Fruit fly (Drosophila melanogaster) whole organism, wandering third instar larva: ENCODE results near the gene Shmt.

ENCODE experiments used
- Abd-B ChIP-seq: fragments of >200 bp; optimal IDR thresholded peaks from 2 replicates; lab custom pipeline; 2017; ENCODE audit warnings: missing biosample characterization, missing genetic modification characterization
- CG32264 ChIP-seq: fragments of 200-800 bp; sonication (Bioruptor generic); optimal IDR thresholded peaks from 2 replicates; lab custom pipeline; 2016; ENCODE audit warnings: missing biosample characterization, missing genetic modification characterization
- CG9705 ChIP-seq: fragments of 200-800 bp; sonication (Bioruptor generic); optimal IDR thresholded peaks from 2 replicates; lab custom pipeline; 2018; ENCODE audit warnings: missing biosample characterization, mild to moderate bottlenecking, missing genetic modification characterization
- CrebA ChIP-seq: fragments of 200-800 bp; sonication (Bioruptor generic); optimal IDR thresholded peaks from 2 replicates; lab custom pipeline; 2016; ENCODE audit warnings: missing biosample characterization, mild to moderate bottlenecking, missing genetic modification characterization, borderline replicate concordance
- Dfd ChIP-seq: fragments of >200 bp; optimal IDR thresholded peaks from 2 replicates; lab custom pipeline; 2017; ENCODE audit warnings: missing biosample characterization, missing genetic modification characterization
- Dif ChIP-seq: fragments of 200-275, 200-300 bp; sonication (Bioruptor generic); optimal IDR thresholded peaks from 2 replicates; lab custom pipeline; 2018; ENCODE audit warnings: missing biosample characterization, missing genetic modification characterization; ENCODE audit not compliant: partially characterized antibody
- GATAd ChIP-seq: sonication (Bioruptor generic); optimal IDR thresholded peaks from 2 replicates; lab custom pipeline; 2016; ENCODE audit warnings: missing biosample characterization, missing genetic modification characterization
- HLH106 ChIP-seq: fragments of 200-800 bp; optimal IDR thresholded peaks from 3 replicates; lab custom pipeline; 2019; ENCODE audit warnings: missing biosample characterization, mild to moderate bottlenecking, missing genetic modification characterization, moderate library complexity
- Hnf4 ChIP-seq: fragments of 200-800 bp; sonication (Bioruptor generic); optimal IDR thresholded peaks from 2 replicates; lab custom pipeline; 2016; ENCODE audit warnings: missing biosample characterization, mild to moderate bottlenecking, missing genetic modification characterization
- Hr78 ChIP-seq: fragments of >200 bp; optimal IDR thresholded peaks from 2 replicates; lab custom pipeline; 2017; ENCODE audit warnings: missing biosample characterization, missing genetic modification characterization
- Hr83 ChIP-seq: fragments of 200-300 bp; sonication (Bioruptor generic); optimal IDR thresholded peaks from 2 replicates; lab custom pipeline; 2016; ENCODE audit warnings: missing biosample characterization, mild to moderate bottlenecking, missing genetic modification characterization, moderate library complexity; ENCODE audit not compliant: poor library complexity, severe bottlenecking
- Jra ChIP-seq: sonication (Bioruptor generic); optimal IDR thresholded peaks from 2 replicates; lab custom pipeline; 2016; ENCODE audit warnings: missing biosample characterization, missing genetic modification characterization
- Mio ChIP-seq: sonication (Bioruptor generic); optimal IDR thresholded peaks from 2 replicates; lab custom pipeline; 2016; ENCODE audit warnings: missing biosample characterization, missing genetic modification characterization
- Myc ChIP-seq: fragments of >200 bp; optimal IDR thresholded peaks from 2 replicates; lab custom pipeline; 2017
- N ChIP-seq: fragments of >200 bp; optimal IDR thresholded peaks from 2 replicates; lab custom pipeline; 2018; ENCODE audit warnings: missing biosample characterization, missing external identifiers, missing genetic modification characterization
- OdsH ChIP-seq: fragments of 200-800 bp; sonication (Bioruptor generic); optimal IDR thresholded peaks from 2 replicates; lab custom pipeline; 2016; ENCODE audit warnings: missing biosample characterization, mild to moderate bottlenecking, missing genetic modification characterization
- Rel ChIP-seq, 2 experiments: fragments of 200-800 bp; sonication (Bioruptor generic) in 1 of 2; optimal IDR thresholded peaks; 2 replicates in 1 of 2; 3 replicates in 1 of 2; lab custom pipeline; 2016 to 2019; ENCODE audit warnings: mild to moderate bottlenecking in 2 of 2, missing biosample characterization in 2 of 2, missing genetic modification characterization in 2 of 2, moderate library complexity in 1 of 2
- Sp1 ChIP-seq: fragments of 200-800 bp; sonication (Bioruptor generic); optimal IDR thresholded peaks from 3 replicates; lab custom pipeline; 2019; ENCODE audit warnings: missing biosample characterization, mild to moderate bottlenecking, missing genetic modification characterization, moderate library complexity
- Vsx2 ChIP-seq: fragments of 200-300, 225-300 bp; sonication (Bioruptor generic); optimal IDR thresholded peaks from 2 replicates; lab custom pipeline; 2018; ENCODE audit warnings: missing biosample characterization, missing genetic modification characterization; ENCODE audit not compliant: partially characterized antibody
- br ChIP-seq: fragments of 200-800 bp; sonication (Bioruptor generic); optimal IDR thresholded peaks from 2 replicates; lab custom pipeline; 2016; ENCODE audit warnings: missing biosample characterization, missing genetic modification characterization
- brk ChIP-seq: fragments of 200-800 bp; sonication (Bioruptor generic); optimal IDR thresholded peaks from 2 replicates; lab custom pipeline; 2016; ENCODE audit warnings: missing biosample characterization, mild to moderate bottlenecking, missing genetic modification characterization
- dl ChIP-seq, 2 experiments: fragments of 175-275, 200-275 bp in 1 of 2; fragments of 200-275 bp in 1 of 2; sonication (Bioruptor generic); optimal IDR thresholded peaks; lab custom pipeline; 2018; ENCODE audit warnings: mild to moderate bottlenecking in 2 of 2, missing biosample characterization in 2 of 2, missing genetic modification characterization in 2 of 2, moderate library complexity in 2 of 2; ENCODE audit not compliant: partially characterized antibody in 2 of 2, insufficient read depth in 1 of 2
- dmrt93B ChIP-seq: fragments of 200-800 bp; sonication (Bioruptor generic); optimal IDR thresholded peaks from 2 replicates; lab custom pipeline; 2018; ENCODE audit warnings: missing biosample characterization, mild to moderate bottlenecking, missing genetic modification characterization
- dsf ChIP-seq: sonication (Bioruptor generic); optimal IDR thresholded peaks from 2 replicates; lab custom pipeline; 2016; ENCODE audit warnings: missing biosample characterization, missing genetic modification characterization, borderline replicate concordance
- ey ChIP-seq: fragments of 200-800 bp; sonication (Bioruptor generic); optimal IDR thresholded peaks from 2 replicates; lab custom pipeline; 2016; ENCODE audit warnings: missing biosample characterization, missing genetic modification characterization
- foxo ChIP-seq, 2 experiments: fragments of 200-800 bp; sonication (Bioruptor generic); optimal IDR thresholded peaks; 2 replicates in 1 of 2; 3 replicates in 1 of 2; lab custom pipeline; 2016 to 2017; ENCODE audit warnings: missing biosample characterization in 2 of 2, missing genetic modification characterization in 2 of 2
- fru ChIP-seq: fragments of 200-800 bp; sonication (Bioruptor generic); optimal IDR thresholded peaks from 3 replicates; lab custom pipeline; 2016; ENCODE audit warnings: missing biosample characterization, mild to moderate bottlenecking, missing genetic modification characterization
- h ChIP-seq: fragments of 200-800 bp; sonication (Bioruptor generic); optimal IDR thresholded peaks from 3 replicates; lab custom pipeline; 2016; ENCODE audit warnings: missing biosample characterization, mild to moderate bottlenecking, missing genetic modification characterization
- jim ChIP-seq: fragments of 175-275, 200-325 bp; sonication (Bioruptor generic); optimal IDR thresholded peaks from 2 replicates; lab custom pipeline; 2016; ENCODE audit warnings: missing biosample characterization, mild to moderate bottlenecking, missing genetic modification characterization
- lola ChIP-seq: fragments of >200 bp; optimal IDR thresholded peaks from 2 replicates; lab custom pipeline; 2017; ENCODE audit warnings: missing biosample characterization, missing genetic modification characterization
- pan ChIP-seq: fragments of >200 bp; optimal IDR thresholded peaks from 2 replicates; lab custom pipeline; 2017
- psq ChIP-seq: fragments of 200-800 bp; sonication (Bioruptor generic); optimal IDR thresholded peaks from 3 replicates; lab custom pipeline; 2017; ENCODE audit warnings: missing biosample characterization, mild to moderate bottlenecking, missing genetic modification characterization, moderate library complexity
- rgr ChIP-seq: fragments of 200-800 bp; sonication (Bioruptor generic); optimal IDR thresholded peaks from 3 replicates; lab custom pipeline; 2016; ENCODE audit warnings: missing biosample characterization, mild to moderate bottlenecking, missing genetic modification characterization
- sage ChIP-seq: fragments of 200-800 bp; sonication (Bioruptor generic); optimal IDR thresholded peaks from 2 replicates; lab custom pipeline; 2016; ENCODE audit warnings: missing biosample characterization, mild to moderate bottlenecking, missing genetic modification characterization
- sv ChIP-seq: fragments of 200-800 bp; sonication (Bioruptor generic); optimal IDR thresholded peaks from 3 replicates; lab custom pipeline; 2016; ENCODE audit warnings: missing biosample characterization, missing genetic modification characterization
- tai ChIP-seq: sonication (Bioruptor generic); optimal IDR thresholded peaks from 2 replicates; lab custom pipeline; 2016; ENCODE audit warnings: missing biosample characterization, missing genetic modification characterization
- usp ChIP-seq: fragments of >200 bp; optimal IDR thresholded peaks from 2 replicates; lab custom pipeline; 2017; ENCODE audit warnings: missing biosample characterization, missing genetic modification characterization
- woc ChIP-seq: sonication (Bioruptor generic); optimal IDR thresholded peaks from 2 replicates; lab custom pipeline; 2016; ENCODE audit warnings: missing biosample characterization, mild to moderate bottlenecking, missing genetic modification characterization

Gene Shmt

dm6 chrX:5918499-5919126 is 2.0 kb upstream of the Shmt start:
- peak; percentile 100 for TF ChIP-seq psq
- peak; percentile 99 for TF ChIP-seq Hnf4
- peak; percentile 99 for TF ChIP-seq woc (GFP tag; lab: Kevin White, UChicago)
- peak; percentile 92 to 100 for TF ChIP-seq foxo (GFP tag; optimal IDR thresholded peaks at IDR 0.05; lab: Kevin White, UChicago)
- peak; percentile 97 for TF ChIP-seq CG32264 (GFP tag; lab: Kevin White, UChicago)
- no peak for TF ChIP-seq pan (lab: Kevin White, UChicago)
- peak; percentile 100 for TF ChIP-seq HLH106 (tag; lab: Kevin White, UChicago)
- TF ChIP-seq N (GFP tag; lab: Kevin White, UChicago): peak; percentile 23
- TF ChIP-seq CG9705 (GFP tag; lab: Kevin White, UChicago): peak; percentile 99
- no peak for TF ChIP-seq usp (GFP tag; lab: Kevin White, UChicago)
- TF ChIP-seq Hr78 (GFP tag; lab: Kevin White, UChicago): no peak
- TF ChIP-seq Abd-B (GFP tag; lab: Kevin White, UChicago): no peak
- TF ChIP-seq h: peak; percentile 100
- peak; percentile 98 for TF ChIP-seq sv
- TF ChIP-seq Myc (lab: Kevin White, UChicago): no peak
- TF ChIP-seq CrebA (GFP tag; lab: Kevin White, UChicago): no peak
- no peak for TF ChIP-seq lola
- TF ChIP-seq Vsx2 (GFP tag; lab: Kevin White, UChicago): peak; percentile 70
- peak; percentile 98 for TF ChIP-seq Jra
- TF ChIP-seq dsf (GFP tag; lab: Kevin White, UChicago): peak; percentile 95
- peak; percentile 92 for TF ChIP-seq Mio (GFP tag; lab: Kevin White, UChicago)
- peak; percentile 87 for TF ChIP-seq jim
- TF ChIP-seq dmrt93B (GFP tag; lab: Kevin White, UChicago): peak; percentile 99
- no peak for TF ChIP-seq dl (GFP tag; optimal IDR thresholded peaks at IDR 0.05; lab: Kevin White, UChicago; ENCODE audit: insufficient read depth in 1 of 2, partially characterized antibody in 2 of 2)
- TF ChIP-seq OdsH (GFP tag; lab: Kevin White, UChicago): peak; percentile 99
- peak; percentile 99 for TF ChIP-seq br (GFP tag; lab: Kevin White, UChicago)
- TF ChIP-seq sage (GFP tag; lab: Kevin White, UChicago): peak; percentile 98
- peak; percentile 98 for TF ChIP-seq GATAd (GFP tag; lab: Kevin White, UChicago)
- peak; percentile 99 for TF ChIP-seq Sp1 (GFP tag; lab: Kevin White, UChicago)
- TF ChIP-seq brk (GFP tag; lab: Kevin White, UChicago): peak; percentile 95
- peak; percentile 100 for TF ChIP-seq ey (GFP tag; lab: Kevin White, UChicago)
- peak; percentile 98 for TF ChIP-seq tai (GFP tag; lab: Kevin White, UChicago)
- TF ChIP-seq Hr83 (GFP tag; lab: Kevin White, UChicago): peak; percentile 95
- TF ChIP-seq Dif (GFP tag; lab: Kevin White, UChicago): peak; percentile 54
- peak; percentile 93 for TF ChIP-seq Rel (GFP tag; optimal IDR thresholded peaks at IDR 0.05; lab: Kevin White, UChicago)
- TF ChIP-seq Rel (tag; optimal IDR thresholded peaks at IDR 0.05; lab: Kevin White, UChicago): peak; percentile 95
- peak; percentile 100 for TF ChIP-seq rgr (GFP tag; lab: Kevin White, UChicago)
- peak; percentile 100 for TF ChIP-seq fru (GFP tag; lab: Kevin White, UChicago)
- TF ChIP-seq Dfd (GFP tag; lab: Kevin White, UChicago): peak; percentile 87

- TF ChIP-seq brk (GFP tag; lab: Kevin White, UChicago) (peak; percentile 14), psq (peak; percentile 70), CG32264 (GFP tag; lab: Kevin White, UChicago) (no peak), Sp1 (GFP tag; lab: Kevin White, UChicago) (peak; percentile 23)
Measured at dm6 chrX:5917310-5917988, 852 bp upstream of the Shmt start.
